Worm (Caenorhabditis elegans) whole organism, dauer: ENCODE data around the gene dmsr-16.

ENCODE experiments used
- unc-62 ChIP-seq: sonication (generic microtip); optimal IDR thresholded peaks from 2 replicates; lab custom pipeline; 2017; ENCODE audit warnings: missing biosample characterization, missing genetic modification reagents, missing genetic modification characterization

The dmsr-16 gene

ce11 chrV:6808962-6809361 is at the start of gene dmsr-16:
TSS of gene dmsr-16 (minus strand) at chrV:6809062.
- no peak for TF ChIP-seq unc-62

DNA sequence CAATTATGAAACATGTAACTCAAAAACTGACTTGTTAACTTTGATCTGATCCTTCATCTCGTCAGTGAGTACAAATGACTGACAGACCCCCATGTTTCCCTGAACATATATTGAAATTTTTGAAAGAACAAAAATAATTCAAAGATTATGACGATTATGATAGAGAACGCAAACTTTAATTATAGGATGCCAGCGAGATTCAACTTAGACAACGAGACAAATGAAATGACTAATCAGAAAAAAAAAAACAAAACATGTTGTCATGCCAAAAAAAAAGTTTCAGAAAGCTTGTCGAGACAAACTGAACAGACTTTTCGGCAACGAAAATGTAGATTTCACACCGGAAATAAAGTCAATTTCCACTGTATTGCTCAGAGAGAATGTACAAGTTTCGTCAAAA is 45.8 kb upstream of the dmsr-16 start, which contains the start of gene gpa-10:
TSS of gene gpa-10 (minus strand) at position 101 of the 400 bp plus-strand sequence.
- TF ChIP-seq unc-62 = no peak

ce11 chrV:6846507-6846906 is 37.6 kb upstream of the dmsr-16 start, which contains the start of gene lgc-54:
TSS of gene lgc-54 (minus strand) at chrV:6846607.
- no peak for TF ChIP-seq unc-62

ce11 chrV:6842437-6842836 is 33.6 kb upstream of the dmsr-16 start, which contains the start of gene T15B7.1:
TSS of gene T15B7.1 (plus strand) at chrV:6842737.
- no peak for TF ChIP-seq unc-62

ce11 chrV:6839008-6839407 is 30.1 kb upstream of the dmsr-16 start, which contains the start of gene hpo-8:
TSS of gene hpo-8 (plus strand) at chrV:6839289.
- no peak for TF ChIP-seq unc-62

ce11 chrV:6838599-6838998 is 29.7 kb upstream of the dmsr-16 start, which contains the start of gene T15B7.15:
TSS of gene T15B7.15 (minus strand) at chrV:6838665.
- no peak for TF ChIP-seq unc-62

DNA sequence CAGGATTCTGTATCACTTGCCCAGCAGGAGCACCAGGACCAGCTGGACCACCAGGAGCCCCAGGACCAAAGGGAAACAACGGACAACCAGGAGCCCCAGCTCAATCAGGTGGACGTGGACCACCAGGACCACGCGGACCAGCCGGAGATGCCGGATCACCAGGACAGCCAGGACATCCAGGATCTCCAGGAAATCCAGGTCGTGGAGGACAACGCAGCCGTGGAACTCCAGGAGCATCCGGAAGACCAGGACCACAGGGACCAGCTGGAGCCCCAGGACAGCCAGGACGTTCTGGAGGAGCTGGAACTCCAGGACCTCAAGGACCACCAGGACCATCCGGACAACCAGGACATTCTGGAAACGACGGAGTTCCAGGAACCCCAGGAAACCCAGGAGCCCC is 27.2 kb upstream of the dmsr-16 start:
- TF ChIP-seq unc-62 = no peak

DNA sequence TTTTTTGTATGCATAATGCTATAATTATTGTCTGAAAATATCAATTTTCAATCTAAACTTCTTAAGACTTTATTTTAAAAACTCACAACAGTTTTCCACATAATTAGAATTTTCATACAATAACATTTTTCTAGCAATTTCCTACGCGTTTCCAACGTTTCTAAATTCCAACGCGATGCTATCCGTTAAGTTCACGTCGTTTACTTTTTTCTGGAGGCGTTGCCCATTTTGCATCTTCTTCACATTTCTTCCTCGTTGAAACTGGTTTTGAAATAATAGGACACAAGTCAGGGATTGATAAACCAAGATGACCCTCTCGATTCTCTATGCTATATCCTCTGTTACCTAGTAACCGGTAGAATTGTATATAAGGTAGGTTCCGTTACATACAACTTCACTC is 26.4 kb upstream of the dmsr-16 start, which contains the start of the genes T15B7.14 and col-143:
TSS of gene T15B7.14 (minus strand) at position 101 of the 400 bp plus-strand sequence.
TSS of gene col-143 (plus strand) at position 394 of the 400 bp plus-strand sequence.
- no peak for TF ChIP-seq unc-62

- TF ChIP-seq unc-62 = no peak
Observed at ce11 chrV:6831539-6831938, 22.7 kb upstream of the dmsr-16 start.

ce11 chrV:6830755-6831227 is 21.9 kb upstream of the dmsr-16 start, which contains the start of gene col-142:
TSS of gene col-142 (plus strand) at chrV:6831177.
- no peak for TF ChIP-seq unc-62

ce11 chrV:6830075-6830474 is 21.2 kb upstream of the dmsr-16 start:
- no peak for TF ChIP-seq unc-62

- no peak for TF ChIP-seq unc-62
Observed at ce11 chrV:6829404-6829803, 20.5 kb upstream of the dmsr-16 start, which contains the start of gene col-141. TSS of gene col-141 (plus strand) at chrV:6829704.

DNA sequence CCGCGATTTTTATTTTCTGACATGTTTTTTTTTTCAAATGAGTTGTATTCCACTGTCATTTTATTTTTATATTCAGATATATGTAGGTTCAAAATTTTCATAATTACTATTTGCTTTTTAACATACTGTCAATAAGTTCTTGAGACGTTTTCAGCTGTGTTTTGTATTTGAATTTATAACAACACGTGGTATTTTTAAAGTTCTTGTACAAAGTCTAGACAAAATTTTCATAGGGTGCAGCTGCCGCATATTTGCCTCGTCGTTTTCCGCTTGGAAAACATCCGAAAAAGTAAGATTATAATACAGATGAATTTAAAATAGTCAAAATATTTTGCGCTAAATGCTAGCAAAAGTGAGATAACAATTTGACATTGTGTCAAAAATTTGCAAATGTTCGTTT is 19.9 kb upstream of the dmsr-16 start, which contains the start of gene dmsr-15:
TSS of gene dmsr-15 (minus strand) at position 101 of the 400 bp plus-strand sequence.
- TF ChIP-seq unc-62 = no peak

ce11 chrV:6823432-6823831 is 14.6 kb upstream of the dmsr-16 start:
- no peak for TF ChIP-seq unc-62

- no peak for TF ChIP-seq unc-62
Observed at ce11 chrV:6821509-6821908, 12.6 kb upstream of the dmsr-16 start, which contains the start of gene T15B7.8. TSS of gene T15B7.8 (plus strand) at chrV:6821809.

- TF ChIP-seq unc-62 = no peak
Observed at ce11 chrV:6819812-6820211, 10.9 kb upstream of the dmsr-16 start, which contains the start of gene dmsr-13. TSS of gene dmsr-13 (minus strand) at chrV:6819912.

ce11 chrV:6817184-6817583 is 8.3 kb upstream of the dmsr-16 start, which contains the start of gene dmsr-14:
TSS of gene dmsr-14 (minus strand) at chrV:6817284.
- TF ChIP-seq unc-62 = no peak

DNA sequence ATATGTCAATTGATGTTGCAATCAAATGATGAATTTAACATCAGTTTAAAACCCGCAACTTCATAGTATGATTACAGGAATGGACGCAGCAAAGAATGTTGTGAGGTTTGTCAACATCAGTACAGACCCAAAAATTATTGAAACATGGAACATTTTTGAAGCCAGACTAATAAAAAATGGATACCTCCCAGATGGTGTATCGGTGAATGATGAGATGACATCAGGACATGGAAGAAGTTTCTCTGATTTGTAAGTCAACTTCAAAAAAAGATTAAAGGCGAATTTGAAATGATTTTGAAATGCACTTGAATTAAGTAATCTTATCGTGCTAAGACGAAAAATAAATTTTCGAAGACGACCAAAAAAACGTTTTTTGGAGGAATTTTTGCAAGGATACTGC is 5.0 kb upstream of the dmsr-16 start:
- TF ChIP-seq unc-62 = no peak
